Fruit fly (Drosophila melanogaster): ENCODE measurements around the gene Prp6.
A peak's percentile ranks its signal among the peaks of the same experiment; 100 is the strongest.

Prp6 gene

dm6 chr3L:18890283-18891175, 14.6 kb upstream of the Prp6 start, which contains the start of gene CG3961:
CG3961 (minus strand) TSS chr3L:18890483.
- TF ChIP-seq CG6791 (GFP tag; IDR thresholded peaks at IDR 0.05; ENCODE audit: partially characterized antibody) (0 out of 3 replicates have a peak, but pooled peaks have one; percentile 21), Fer1 (GFP tag; optimal IDR thresholded peaks at IDR 0.05) (peak; percentile 96), CG12104 (GFP tag; optimal IDR thresholded peaks at IDR 0.05) (peak; percentile 98), pum (GFP tag; optimal IDR thresholded peaks at IDR 0.05) (peak; percentile 87), cato (GFP tag; optimal IDR thresholded peaks at IDR 0.05; ENCODE audit: borderline replicate concordance) (peak; percentile 96), CG13123 (GFP tag; optimal IDR thresholded peaks at IDR 0.05) (peak; percentile 93), CG4707 (GFP tag; optimal IDR thresholded peaks at IDR 0.05) (peak; percentile 89), CG11093 (GFP tag; IDR thresholded peaks at IDR 0.05) (peak; percentile 92), zf30C (GFP tag; optimal IDR thresholded peaks at IDR 0.05) (peak; percentile 92), so (GFP tag; IDR thresholded peaks at IDR 0.05) (peak; percentile 95), unpg (GFP tag; optimal IDR thresholded peaks at IDR 0.05) (peak; percentile 96), Camta (GFP tag; optimal IDR thresholded peaks at IDR 0.05) (peak; percentile 90), CG10431 (GFP tag; optimal IDR thresholded peaks at IDR 0.05) (peak; percentile 93), Gsc (GFP tag; IDR thresholded peaks at IDR 0.05) (no peak), Vsx1 (GFP tag; optimal IDR thresholded peaks at IDR 0.05) (peak; percentile 94), Rx (GFP tag; IDR thresholded peaks at IDR 0.05) (peak; percentile 64), kay (GFP tag; optimal IDR thresholded peaks at IDR 0.05) (peak; percentile 94), CG7357 (GFP tag; IDR thresholded peaks at IDR 0.05) (peak; percentile 85), usp (GFP tag; optimal IDR thresholded peaks at IDR 0.05) (no peak), cas (GFP tag; IDR thresholded peaks at IDR 0.05) (0 out of 2 replicates have a peak, but pooled peaks have one; percentile 6), maf-S (GFP tag; optimal IDR thresholded peaks at IDR 0.05) (peak; percentile 79), HLH4C (GFP tag; IDR thresholded peaks at IDR 0.05; ENCODE audit: partially characterized antibody) (no peak), Atf6 (GFP tag; IDR thresholded peaks at IDR 0.05) (peak; percentile 89), Rfx (GFP tag; IDR thresholded peaks at IDR 0.05) (peak; percentile 82; the same call in 1 of the 2 replicates), CG33213 (GFP tag; optimal IDR thresholded peaks at IDR 0.05) (peak; percentile 55), CG32772 (GFP tag; IDR thresholded peaks at IDR 0.05) (peak; percentile 93), CG3065 (GFP tag; optimal IDR thresholded peaks at IDR 0.05) (peak; percentile 94), croc (GFP tag; conservative IDR thresholded peaks at IDR 0.05) (peak; percentile 96), stwl (tag; optimal IDR thresholded peaks at IDR 0.05) (peak; percentile 43), chif (GFP tag; optimal IDR thresholded peaks at IDR 0.05) (peak; percentile 85 to 94), seq (GFP tag; IDR thresholded peaks at IDR 0.05) (peak; percentile 89), ssp (GFP tag; IDR thresholded peaks at IDR 0.05) (peak; percentile 88), CG10267 (tag; optimal IDR thresholded peaks at IDR 0.05) (peak; percentile 96), Dek (tag; optimal IDR thresholded peaks at IDR 0.05) (peak; percentile 93), Antp (GFP tag; optimal IDR thresholded peaks at IDR 0.05) (peak; percentile 72), CG18619 (GFP tag; optimal IDR thresholded peaks at IDR 0.05) (peak; percentile 98), esg (GFP tag; conservative IDR thresholded peaks at IDR 0.05) (peak; percentile 94), PHDP (tag; optimal IDR thresholded peaks at IDR 0.05) (peak; percentile 97), bigmax (GFP tag; optimal IDR thresholded peaks at IDR 0.05) (no peak), ash1 (GFP tag; optimal IDR thresholded peaks at IDR 0.05) (no peak), inv (GFP tag; IDR thresholded peaks at IDR 0.05; ENCODE audit: partially characterized antibody) (no peak), CG8281 (tag; optimal IDR thresholded peaks at IDR 0.05) (peak; percentile 91), Bteb2 (GFP tag; optimal IDR thresholded peaks at IDR 0.05) (peak; percentile 91), hth (optimal IDR thresholded peaks at IDR 0.05) (no peak), disco-r (GFP tag; optimal IDR thresholded peaks at IDR 0.05) (peak; percentile 68), CG18476 (GFP tag; optimal IDR thresholded peaks at IDR 0.05) (peak; percentile 94), CG34376 (GFP tag; optimal IDR thresholded peaks at IDR 0.05) (peak; percentile 84), jumu (GFP tag; optimal IDR thresholded peaks at IDR 0.05) (peak; percentile 75), cad (GFP tag; optimal IDR thresholded peaks at IDR 0.05) (no peak)

Data from whole organism, embryonic.